Fruit fly (Drosophila melanogaster) ovary, adult (tissue): ENCODE data around the gene CG14174.

ENCODE experiments used
- CG17801 ChIP-seq: fragments of 200-800 bp; optimal IDR thresholded peaks from 2 replicates; lab custom pipeline; 2019; ENCODE audit warnings: missing biosample characterization, mild to moderate bottlenecking, missing genetic modification characterization, moderate library complexity; ENCODE audit not compliant: partially characterized antibody

CG14174 gene

dm6 chr3L:9762036-9762597 is 43.0 kb downstream of the CG14174 start:
- TF ChIP-seq CG17801 (GFP tag; lab: Kevin White, UChicago) = no peak

DNA sequence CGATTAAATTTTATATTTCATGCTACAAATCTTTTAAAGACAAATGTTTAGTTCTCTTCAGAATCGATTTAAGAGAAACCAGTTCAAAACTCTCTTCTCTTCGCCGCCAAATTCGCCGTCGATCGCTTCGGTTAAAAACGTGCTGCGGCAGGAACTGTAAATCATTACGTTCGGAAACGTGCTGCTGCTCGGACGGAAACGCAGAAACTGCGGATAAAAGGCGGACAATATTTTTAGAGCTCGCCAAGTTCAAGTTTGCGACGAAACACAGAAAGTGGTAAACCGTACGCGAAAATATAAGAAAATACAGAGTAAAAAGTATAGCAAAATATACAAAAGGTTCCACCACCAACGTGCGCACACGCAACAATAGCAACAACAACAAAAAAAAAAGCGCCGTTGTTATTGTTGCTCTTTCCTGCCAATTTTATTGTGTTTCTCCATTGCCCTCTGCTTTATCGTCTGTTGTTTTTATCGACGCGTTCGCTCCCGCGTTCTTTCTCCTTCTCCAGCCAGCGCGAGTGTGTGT is 44.3 kb downstream of the CG14174 start, which contains the start of gene Ae2:
Ae2 (plus strand) TSS at position 156 of the 529 bp plus-strand sequence.
- peak; percentile 64 for TF ChIP-seq CG17801 (GFP tag; lab: Kevin White, UChicago)

DNA sequence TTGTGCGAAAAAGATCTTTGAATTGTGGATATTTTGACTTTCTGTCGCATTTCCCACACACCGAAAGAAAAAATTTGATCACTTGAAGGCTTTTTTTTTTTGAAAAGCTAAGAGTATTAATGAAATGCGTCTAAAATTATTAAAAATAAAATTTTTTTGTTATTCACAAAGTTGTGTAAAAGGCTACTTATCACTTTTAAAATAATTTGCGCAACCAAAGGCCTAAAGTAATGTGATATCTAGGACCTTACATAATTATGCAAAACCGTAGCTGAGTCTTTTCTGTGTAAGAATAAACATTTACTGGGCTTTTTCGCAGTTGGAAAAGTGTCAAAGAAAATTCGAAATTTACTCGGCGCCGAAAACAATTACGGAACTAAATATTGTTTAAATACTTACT is 45.2 kb downstream of the CG14174 start:
- TF ChIP-seq CG17801 (GFP tag; lab: Kevin White, UChicago) = no peak

dm6 chr3L:9764915-9765709 is 46.0 kb downstream of the CG14174 start:
- TF ChIP-seq CG17801 (GFP tag; lab: Kevin White, UChicago) = no peak

DNA sequence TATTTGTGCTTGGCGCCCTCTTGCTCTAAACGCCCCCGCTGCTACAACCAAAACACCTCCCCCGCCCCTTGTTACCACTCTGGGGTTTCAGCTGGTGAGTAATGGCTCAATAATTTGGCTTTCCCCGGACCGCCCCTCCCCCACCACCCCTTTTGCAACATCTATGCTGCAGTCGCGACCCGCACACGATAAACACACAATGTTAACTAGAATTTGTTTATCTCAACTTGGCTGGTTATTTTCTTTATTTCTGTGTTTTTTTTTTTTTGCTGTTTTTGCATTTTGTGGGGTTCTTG is 46.5 kb downstream of the CG14174 start:
- TF ChIP-seq CG17801 (GFP tag; lab: Kevin White, UChicago) = no peak

- TF ChIP-seq CG17801 (GFP tag; lab: Kevin White, UChicago) = no peak
These were observed 47.2 kb downstream of the CG14174 start for dm6 chr3L:9766364-9766763.

DNA sequence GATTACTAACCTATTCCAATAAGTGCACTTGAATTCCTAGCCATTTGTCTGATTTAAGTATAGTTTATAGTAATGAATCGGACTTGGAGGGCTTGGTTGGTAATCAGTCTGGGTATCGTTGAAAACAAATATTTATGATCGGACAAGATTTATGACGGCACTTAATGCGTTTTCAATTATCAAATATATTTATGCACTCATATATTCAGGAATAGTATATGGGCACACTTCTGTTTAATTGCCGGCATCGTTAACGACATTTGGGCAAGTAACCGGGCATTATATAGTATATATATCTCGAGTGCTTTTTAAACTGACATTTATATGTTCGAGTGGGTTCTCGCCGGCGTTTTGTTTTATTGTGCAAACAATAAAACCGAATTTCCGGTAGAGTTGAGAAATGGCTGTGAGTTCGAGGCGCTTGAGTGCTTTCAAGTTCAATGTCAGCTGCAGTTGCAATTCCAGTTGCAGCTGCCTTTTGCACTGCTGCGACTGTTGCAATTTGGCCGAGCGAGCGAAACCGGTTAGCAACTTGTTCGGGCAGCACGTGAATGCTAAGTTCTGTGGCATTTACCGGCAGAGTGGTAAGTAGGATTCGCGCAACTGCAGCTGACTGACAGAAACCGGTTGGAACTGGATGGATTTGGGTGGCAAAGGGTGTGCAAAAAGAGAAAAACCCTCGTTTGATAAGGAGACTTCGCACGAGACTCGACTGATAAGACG is 48.7 kb downstream of the CG14174 start:
- TF ChIP-seq CG17801 (GFP tag; lab: Kevin White, UChicago) = no peak

dm6 chr3L:9768385-9768784 is 49.3 kb downstream of the CG14174 start:
- TF ChIP-seq CG17801 (GFP tag; lab: Kevin White, UChicago) = no peak
